Fruit fly (Drosophila melanogaster) whole organism, pupa: Measurements from ENCODE around the gene mge.

Experiments used
- CG17806 ChIP-seq: fragments of 200-800 bp; sonication (Bioruptor generic); optimal IDR thresholded peaks from 2 replicates; lab custom pipeline; 2018; ENCODE audit warnings: missing biosample characterization, mild to moderate bottlenecking, missing genetic modification characterization, moderate library complexity
- CG32121 ChIP-seq: fragments of 200-800 bp; sonication (Bioruptor generic); IDR thresholded peaks from 2 replicates; pipeline ENCODE4 v1.3.6; 2022; ENCODE audit warnings: missing biosample characterization, missing genetic modification characterization
- CG34367 ChIP-seq: fragments of 200-800 bp; sonication (Bioruptor generic); optimal IDR thresholded peaks from 2 replicates; lab custom pipeline; 2018; ENCODE audit warnings: missing biosample characterization, mild to moderate bottlenecking, missing genetic modification characterization
- Pif1B ChIP-seq: fragments of 200-800 bp; sonication (Bioruptor generic); optimal IDR thresholded peaks from 3 replicates; lab custom pipeline; 2016; ENCODE audit warnings: missing biosample characterization, missing genetic modification characterization
- Snoo ChIP-seq: fragments of 200-800 bp; sonication (Bioruptor generic); optimal IDR thresholded peaks from 3 replicates; lab custom pipeline; 2017; ENCODE audit warnings: missing biosample characterization, mild to moderate bottlenecking, missing genetic modification characterization, inconsistent platforms

DNA sequence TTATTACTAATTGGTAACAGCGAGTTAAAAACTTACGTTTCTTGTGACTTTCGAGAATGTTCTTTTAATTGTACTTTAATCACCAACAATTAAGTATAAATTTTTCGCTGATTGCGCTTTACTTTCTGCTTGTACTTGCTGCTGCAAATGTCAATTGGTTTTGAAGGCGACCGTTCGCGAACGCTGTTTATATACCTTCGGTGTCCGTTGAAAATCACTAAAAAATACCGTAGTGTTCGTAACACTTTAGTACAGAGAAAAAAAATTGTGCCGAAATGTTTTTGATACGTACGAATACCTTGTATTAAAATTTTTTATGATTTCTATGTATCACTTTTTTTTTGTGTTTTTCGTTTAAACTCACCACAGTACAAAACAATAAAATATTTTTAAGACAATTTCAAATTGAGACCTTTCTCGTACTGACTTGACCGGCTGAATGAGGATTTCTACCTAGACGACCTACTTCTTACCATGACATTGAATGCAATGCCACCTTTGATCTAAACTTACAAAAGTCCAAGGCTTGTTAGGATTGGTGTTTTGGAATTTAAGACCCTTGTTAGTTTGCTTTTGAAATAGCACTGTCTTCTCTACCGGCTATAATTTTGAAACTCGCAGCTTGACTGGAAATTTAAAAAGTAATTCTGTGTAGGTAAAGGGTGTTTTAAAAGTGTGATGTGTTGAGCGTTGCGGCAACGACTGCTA is 7.1 kb downstream of the mge start, which contains the start of gene Ubi-p63E:
- TF ChIP-seq CG32121 (GFP tag; lab: Robert Waterston, UW) (no peak), Snoo (peak; percentile 37), CG34367 (tag; lab: Kevin White, UChicago) (peak; percentile 19), CG17806 (peak; percentile 41), Pif1B (peak; percentile 12)
